3 worm cellular contexts compared by ENCODE assay signal in genomic region chrV:10039837-10040236, ce11.
TF ChIP-seq lines count a peak whose summit lies in the region.

No protein-coding gene starts in this region.

TF ChIP-seq in whole organism, L2 larva, 48 proteins besides CTCF, POLR2A, EP300 and RAD21 (continued from another document):
- peak; percentile 82 for TF ChIP-seq F13H6.1 (tag; optimal IDR thresholded peaks at IDR 0.05; lab: Kevin White, UChicago)
- no peak for TF ChIP-seq unc-39 (tag; optimal IDR thresholded peaks at IDR 0.05; lab: Kevin White, UChicago)
- TF ChIP-seq nhr-12 (tag; optimal IDR thresholded peaks at IDR 0.05; lab: Kevin White, UChicago), result no peak
- TF ChIP-seq lin-13 (GFP tag; optimal IDR thresholded peaks at IDR 0.05; lab: Kevin White, UChicago), result peak; percentile 34
- TF ChIP-seq sma-3 (GFP tag; optimal IDR thresholded peaks at IDR 0.05; lab: Kevin White, UChicago), result peak; percentile 71
- peak; percentile 19 to 86 for TF ChIP-seq lsy-2 (tag; optimal IDR thresholded peaks at IDR 0.05; lab: Kevin White, UChicago)
- peak; percentile 27 for TF ChIP-seq nhr-6 (tag; optimal IDR thresholded peaks at IDR 0.05; lab: Kevin White, UChicago)
- peak; percentile 65 for TF ChIP-seq unc-55 (GFP tag; optimal IDR thresholded peaks at IDR 0.05; lab: Kevin White, UChicago)
- peak; percentile 75 for TF ChIP-seq C34F6.9 (tag; optimal IDR thresholded peaks at IDR 0.05; lab: Kevin White, UChicago)
- no peak for TF ChIP-seq dmd-4 (tag; optimal IDR thresholded peaks at IDR 0.05; lab: Kevin White, UChicago)
- peak in 1 of 2 experiments; percentile 6 for TF ChIP-seq mdl-1 (tag; optimal IDR thresholded peaks at IDR 0.05; lab: Kevin White, UChicago)
TF ChIP-seq in whole organism, L2 larva: peak in this region for 22.

TF ChIP-seq in whole organism, L4 larva, 104 proteins besides CTCF, POLR2A, EP300 and RAD21 (continued from another document and continues in another):
- TF ChIP-seq T20F7.1 (GFP tag; optimal IDR thresholded peaks at IDR 0.05; lab: Kevin White, UChicago), result no peak
- TF ChIP-seq nhr-41 (GFP tag; IDR thresholded peaks at IDR 0.05; lab: Robert Waterston, UW), result no peak
- TF ChIP-seq lin-15B (tag; optimal IDR thresholded peaks at IDR 0.05; lab: Kevin White, UChicago), result no peak
- no peak for TF ChIP-seq mxl-2 (GFP tag; conservative IDR thresholded peaks at IDR 0.05; lab: Robert Waterston, UW)
- TF ChIP-seq ceh-32 (tag; optimal IDR thresholded peaks at IDR 0.05; lab: Kevin White, UChicago; ENCODE audit: poor library complexity), result peak; percentile 20
- no peak for TF ChIP-seq zip-2 (tag; optimal IDR thresholded peaks at IDR 0.05; lab: Kevin White, UChicago)
- no peak for TF ChIP-seq lim-7 (GFP tag; IDR thresholded peaks at IDR 0.05; lab: Robert Waterston, UW)
- TF ChIP-seq Y105C5A.15 (GFP tag; IDR thresholded peaks at IDR 0.05; lab: Robert Waterston, UW), result no peak
- no peak for TF ChIP-seq fos-1 (tag; optimal IDR thresholded peaks at IDR 0.05; lab: Kevin White, UChicago)
- peak; percentile 60; the same call in 1 of the 2 replicates for TF ChIP-seq ctbp-1 (GFP tag; IDR thresholded peaks at IDR 0.05; lab: Robert Waterston, UW)
- peak; percentile 54 for TF ChIP-seq nhr-102 (tag; optimal IDR thresholded peaks at IDR 0.05; lab: Kevin White, UChicago)
- no peak for TF ChIP-seq F44E2.7 (GFP tag; IDR thresholded peaks at IDR 0.05; lab: Robert Waterston, UW)
- TF ChIP-seq spr-1 (tag; optimal IDR thresholded peaks at IDR 0.05; lab: Kevin White, UChicago), result peak; percentile 47
- TF ChIP-seq unc-130 (GFP tag; optimal IDR thresholded peaks at IDR 0.05; lab: Kevin White, UChicago), result no peak
- TF ChIP-seq nhr-111 (GFP tag; optimal IDR thresholded peaks at IDR 0.05; lab: Kevin White, UChicago), result no peak
- TF ChIP-seq set-16 (GFP tag; IDR thresholded peaks at IDR 0.05; lab: Robert Waterston, UW), result peak; percentile 46
- peak; percentile 43; the same call in 1 of the 2 replicates for TF ChIP-seq arid-1 (GFP tag; conservative IDR thresholded peaks at IDR 0.05; lab: Robert Waterston, UW)
- peak; percentile 55 for TF ChIP-seq jun-1 (tag; optimal IDR thresholded peaks at IDR 0.05; lab: Kevin White, UChicago)
- TF ChIP-seq aha-1 (tag; lab: Kevin White, UChicago), result peak; percentile 97
- no peak for TF ChIP-seq dmd-9 (GFP tag; IDR thresholded peaks at IDR 0.05; lab: Robert Waterston, UW)
- TF ChIP-seq hlh-11 (tag; optimal IDR thresholded peaks at IDR 0.05; lab: Kevin White, UChicago), result peak; percentile 91
- peak; percentile 90 for TF ChIP-seq nhr-28 (tag; optimal IDR thresholded peaks at IDR 0.05; lab: Kevin White, UChicago)
- TF ChIP-seq nhr-42 (GFP tag; IDR thresholded peaks at IDR 0.05; lab: Robert Waterston, UW), result no peak
- peak; percentile 56; the same call in 1 of the 2 replicates for TF ChIP-seq ceh-20 (GFP tag; IDR thresholded peaks at IDR 0.05; lab: Robert Waterston, UW)
- TF ChIP-seq ces-1 (GFP tag; optimal IDR thresholded peaks at IDR 0.05; lab: Kevin White, UChicago), result no peak
- TF ChIP-seq nhr-11 (tag; optimal IDR thresholded peaks at IDR 0.05; lab: Kevin White, UChicago), result no peak
- TF ChIP-seq madf-5 (GFP tag; IDR thresholded peaks at IDR 0.05; lab: Robert Waterston, UW), result no peak
- no peak for TF ChIP-seq tag-97 (GFP tag; IDR thresholded peaks at IDR 0.05; lab: Robert Waterston, UW)
- TF ChIP-seq lir-3 (tag; optimal IDR thresholded peaks at IDR 0.05; lab: Kevin White, UChicago), result no peak
- TF ChIP-seq F49E8.2 (tag; optimal IDR thresholded peaks at IDR 0.05; lab: Kevin White, UChicago; ENCODE audit: borderline replicate concordance), result no peak
- TF ChIP-seq daf-19 (GFP tag; conservative IDR thresholded peaks at IDR 0.05; lab: Robert Waterston, UW), result no peak
- peak in 1 of 2 experiments; percentile 32 for TF ChIP-seq unc-62 (GFP tag; optimal IDR thresholded peaks at IDR 0.05 in 1 of 2; lab: Kevin White, UChicago)
- TF ChIP-seq unc-62 (tag; optimal IDR thresholded peaks at IDR 0.05; lab: Kevin White, UChicago), result no peak
- TF ChIP-seq nhr-77 (tag; optimal IDR thresholded peaks at IDR 0.05; lab: Kevin White, UChicago), result peak; percentile 65
- TF ChIP-seq zfp-2 (tag; optimal IDR thresholded peaks at IDR 0.05; lab: Kevin White, UChicago), result no peak
- no peak for TF ChIP-seq snpc-1.2 (GFP tag; IDR thresholded peaks at IDR 0.05; lab: Robert Waterston, UW)
- peak; percentile 70 for TF ChIP-seq nhr-6 (tag; optimal IDR thresholded peaks at IDR 0.05; lab: Kevin White, UChicago)
- TF ChIP-seq ama-1 (optimal IDR thresholded peaks at IDR 0.05; lab: Kevin White, UChicago), result no peak
- TF ChIP-seq Y75B8A.6 (GFP tag; IDR thresholded peaks at IDR 0.05; lab: Robert Waterston, UW), result no peak
- TF ChIP-seq sdz-12 (GFP tag; optimal IDR thresholded peaks at IDR 0.05; lab: Kevin White, UChicago), result no peak
- TF ChIP-seq ZK337.2 (GFP tag; IDR thresholded peaks at IDR 0.05; lab: Robert Waterston, UW), result no peak
- peak; percentile 30 for TF ChIP-seq dpl-1 (GFP tag; optimal IDR thresholded peaks at IDR 0.05; lab: Kevin White, UChicago)
- TF ChIP-seq ceh-62 (tag; optimal IDR thresholded peaks at IDR 0.05; lab: Kevin White, UChicago), result no peak
- TF ChIP-seq dve-1 (tag; optimal IDR thresholded peaks at IDR 0.05; lab: Kevin White, UChicago; ENCODE audit: insufficient read depth), result peak; percentile 91
- no peak for TF ChIP-seq Y48G9A.11 (GFP tag; IDR thresholded peaks at IDR 0.05; lab: Robert Waterston, UW)
- TF ChIP-seq php-3 (GFP tag; IDR thresholded peaks at IDR 0.05; lab: Robert Waterston, UW), result no peak
- TF ChIP-seq nhr-76 (tag; optimal IDR thresholded peaks at IDR 0.05; lab: Kevin White, UChicago), result no peak
- TF ChIP-seq daf-12 (tag; optimal IDR thresholded peaks at IDR 0.05; lab: Kevin White, UChicago), result no peak
- peak; percentile 39 for TF ChIP-seq spr-3 (GFP tag; optimal IDR thresholded peaks at IDR 0.05; lab: Kevin White, UChicago)
- peak; percentile 89 for TF ChIP-seq mep-1 (tag; optimal IDR thresholded peaks at IDR 0.05; lab: Kevin White, UChicago)
- no peak for TF ChIP-seq R02D3.7 (tag; optimal IDR thresholded peaks at IDR 0.05; lab: Kevin White, UChicago)
- no peak for TF ChIP-seq F37D6.2 (tag; optimal IDR thresholded peaks at IDR 0.05; lab: Kevin White, UChicago)
- no peak for TF ChIP-seq F10B5.3 (tag; optimal IDR thresholded peaks at IDR 0.05; lab: Kevin White, UChicago)
- no peak for TF ChIP-seq dmd-8 (GFP tag; IDR thresholded peaks at IDR 0.05; lab: Robert Waterston, UW)
- TF ChIP-seq pqm-1 (tag; optimal IDR thresholded peaks at IDR 0.05; lab: Kevin White, UChicago), result peak; percentile 58
- TF ChIP-seq egl-27 (tag; optimal IDR thresholded peaks at IDR 0.05; lab: Kevin White, UChicago), result no peak
- TF ChIP-seq rbr-2 (tag; optimal IDR thresholded peaks at IDR 0.05; lab: Kevin White, UChicago), result peak; percentile 77
- peak; percentile 68 for TF ChIP-seq mxl-3 (GFP tag; optimal IDR thresholded peaks at IDR 0.05; lab: Kevin White, UChicago)
- TF ChIP-seq unc-39 (tag; optimal IDR thresholded peaks at IDR 0.05; lab: Kevin White, UChicago), result no peak
- peak; percentile 70 for TF ChIP-seq lin-13 (GFP tag; optimal IDR thresholded peaks at IDR 0.05; lab: Kevin White, UChicago)
- TF ChIP-seq ztf-7 (tag; optimal IDR thresholded peaks at IDR 0.05; lab: Kevin White, UChicago), result peak; percentile 31
- no peak for TF ChIP-seq lin-39 (tag; optimal IDR thresholded peaks at IDR 0.05; lab: Kevin White, UChicago)
- TF ChIP-seq F26F4.8 (GFP tag; conservative IDR thresholded peaks at IDR 0.05; lab: Robert Waterston, UW), result no peak

TF ChIP-seq in whole organism, late embryonic, 69 proteins besides CTCF, POLR2A, EP300 and RAD21 (continued from another document):
- TF ChIP-seq ceh-30 (tag; optimal IDR thresholded peaks at IDR 0.05; lab: Kevin White, UChicago) (peak; percentile 27), nhr-232 (tag; optimal IDR thresholded peaks at IDR 0.05; lab: Kevin White, UChicago) (no peak), che-1 (tag; optimal IDR thresholded peaks at IDR 0.05; lab: Kevin White, UChicago) (no peak), rnt-1 (tag; optimal IDR thresholded peaks at IDR 0.05; lab: Kevin White, UChicago) (peak; percentile 8), unc-55 (GFP tag; optimal IDR thresholded peaks at IDR 0.05; lab: Kevin White, UChicago) (peak; percentile 40), pqm-1 (tag; optimal IDR thresholded peaks at IDR 0.05; lab: Kevin White, UChicago) (no peak), ets-4 (tag; optimal IDR thresholded peaks at IDR 0.05; lab: Kevin White, UChicago) (peak; percentile 65), tbx-2 (tag; optimal IDR thresholded peaks at IDR 0.05; lab: Kevin White, UChicago) (peak; percentile 79), hlh-6 (tag; optimal IDR thresholded peaks at IDR 0.05; lab: Kevin White, UChicago) (peak; percentile 17), hlh-13 (GFP tag; optimal IDR thresholded peaks at IDR 0.05; lab: Kevin White, UChicago) (no peak)
